Worm (Caenorhabditis elegans): Measurements from ENCODE around the gene cyp-32A1.

- TF ChIP-seq pha-4 (tag; optimal IDR thresholded peaks at IDR 0.05) (no peak), unc-62 (GFP tag; optimal IDR thresholded peaks at IDR 0.05) (no peak), let-526 (GFP tag; IDR thresholded peaks at IDR 0.05) (no peak), akir-1 (GFP tag; optimal IDR thresholded peaks at IDR 0.05) (no peak), lin-35 (GFP tag; optimal IDR thresholded peaks at IDR 0.05) (no peak), zfh-2 (GFP tag; conservative IDR thresholded peaks at IDR 0.05) (no peak)
Observed at ce11 chrV:7819585-7819984, 38.0 kb downstream of the cyp-32A1 start.

Measured in whole organism, young adult.